Worm (Caenorhabditis elegans): Measurements from ENCODE around the gene T16G1.9.

DNA sequence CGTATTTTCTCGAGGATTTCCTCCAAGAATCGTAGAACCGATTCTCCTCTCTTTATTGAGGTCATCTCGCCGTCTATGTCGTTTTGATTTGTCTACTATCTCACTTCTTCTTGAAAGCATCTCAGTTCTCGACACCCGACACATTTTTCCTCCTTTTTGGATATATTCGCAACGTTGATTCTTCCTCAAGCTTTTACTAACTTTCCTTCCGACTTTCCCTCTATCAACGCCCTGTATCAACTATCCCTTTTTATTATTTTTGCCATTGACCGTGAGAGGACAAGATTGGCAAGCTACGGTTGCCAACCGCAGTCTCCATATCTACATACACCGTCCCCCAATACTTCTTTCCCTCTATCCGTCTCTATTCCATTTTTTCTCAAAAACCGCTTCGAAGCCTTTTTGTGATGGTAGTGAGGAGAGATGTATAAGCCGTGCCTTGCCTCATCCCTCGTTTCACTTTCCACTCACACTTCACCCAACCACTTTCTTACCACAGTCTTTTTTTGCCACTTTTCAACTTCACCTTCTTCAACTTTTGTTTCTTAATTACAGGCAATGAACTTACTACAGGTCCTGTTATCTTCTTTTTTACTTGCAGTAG lies 21.6 kb downstream of the T16G1.9 start, which contains the start of gene T16G1.2:
- TF ChIP-seq flt-1 (GFP tag; IDR thresholded peaks at IDR 0.05) (no peak), ztf-23 (GFP tag; IDR thresholded peaks at IDR 0.05) (no peak), med-1 (GFP tag; optimal IDR thresholded peaks at IDR 0.05; ENCODE audit: insufficient read depth) (no peak)
